Fruit fly (Drosophila melanogaster) whole organism, embryonic: ENCODE data around the gene CG8668.

Experiments
- BtbVII ChIP-seq: fragments of 200-800 bp; sonication (Bioruptor generic); optimal IDR thresholded peaks from 3 replicates; lab custom pipeline; 2017; ENCODE audit warnings: missing biosample characterization, mild to moderate bottlenecking, missing genetic modification characterization
- CG11723 ChIP-seq: fragments of 200-800 bp; sonication (Bioruptor generic); optimal IDR thresholded peaks from 2 replicates; lab custom pipeline; 2017; ENCODE audit warnings: missing biosample characterization, mild to moderate bottlenecking, missing genetic modification characterization
- CG12219 ChIP-seq: fragments of 200-800 bp; sonication (Bioruptor generic); optimal IDR thresholded peaks from 3 replicates; lab custom pipeline; 2018; ENCODE audit warnings: missing biosample characterization, mild to moderate bottlenecking, missing genetic modification characterization
- CG13775 ChIP-seq: fragments of 200-800 bp; sonication (Bioruptor generic); optimal IDR thresholded peaks from 3 replicates; lab custom pipeline; 2017; ENCODE audit warnings: missing biosample characterization, mild to moderate bottlenecking, missing genetic modification characterization
- CG14014 ChIP-seq: fragments of 200-800 bp; sonication (Bioruptor generic); IDR thresholded peaks from 2 replicates; pipeline ENCODE4 v1.3.6; 2022; ENCODE audit warnings: missing biosample characterization, missing genetic modification characterization
- CG15269 ChIP-seq: fragments of 200-800 bp; sonication (Bioruptor generic); optimal IDR thresholded peaks from 2 replicates; lab custom pipeline; 2018; ENCODE audit warnings: missing biosample characterization, mild to moderate bottlenecking, missing genetic modification characterization, moderate library complexity
- CG16815 ChIP-seq: fragments of 200-800 bp; sonication (Bioruptor generic); optimal IDR thresholded peaks from 3 replicates; lab custom pipeline; 2017; ENCODE audit warnings: missing biosample characterization, mild to moderate bottlenecking, missing genetic modification characterization
- CG18599 ChIP-seq: fragments of 200-800 bp; sonication (Bioruptor generic); optimal IDR thresholded peaks from 3 replicates; lab custom pipeline; 2017; ENCODE audit warnings: missing biosample characterization, missing genetic modification characterization, mild to moderate bottlenecking, moderate library complexity, missing genetic modification reagents
- CG2202 ChIP-seq: fragments of 200-800 bp; sonication (Bioruptor generic); optimal IDR thresholded peaks from 2 replicates; lab custom pipeline; 2018; ENCODE audit warnings: missing biosample characterization, mild to moderate bottlenecking, missing genetic modification characterization
- CG3281 ChIP-seq: fragments of 200-800 bp; sonication (Bioruptor generic); optimal IDR thresholded peaks from 3 replicates; lab custom pipeline; 2017; ENCODE audit warnings: missing biosample characterization, mild to moderate bottlenecking, missing genetic modification characterization
- CG33213 ChIP-seq: fragments of 200-800 bp; sonication (Bioruptor generic); optimal IDR thresholded peaks from 3 replicates; lab custom pipeline; 2016; ENCODE audit warnings: missing biosample characterization, missing genetic modification characterization
- CG33557 ChIP-seq: fragments of 200-800 bp; sonication (Bioruptor generic); optimal IDR thresholded peaks from 2 replicates; lab custom pipeline; 2019; ENCODE audit warnings: missing biosample characterization, mild to moderate bottlenecking, missing genetic modification characterization, moderate library complexity
- CG34422 ChIP-seq: fragments of 200-800 bp; sonication (Bioruptor generic); IDR thresholded peaks from 3 replicates; pipeline ENCODE4 v1.3.6; 2022; ENCODE audit warnings: missing biosample characterization, missing genetic modification characterization
- CG4328 ChIP-seq: fragments of 200-800 bp; sonication (Bioruptor generic); optimal IDR thresholded peaks from 3 replicates; lab custom pipeline; 2017; ENCODE audit warnings: missing biosample characterization, missing genetic modification reagents, missing genetic modification characterization
- CG5180 ChIP-seq: fragments of 200-800 bp; sonication (Bioruptor generic); optimal IDR thresholded peaks from 3 replicates; lab custom pipeline; 2017; ENCODE audit warnings: missing biosample characterization, missing genetic modification characterization, mild to moderate bottlenecking, moderate library complexity, missing genetic modification reagents
- CG6254 ChIP-seq: fragments of 200-800 bp; sonication (Bioruptor generic); optimal IDR thresholded peaks from 3 replicates; lab custom pipeline; 2017; ENCODE audit warnings: mild to moderate bottlenecking, missing biosample characterization, missing genetic modification reagents, missing genetic modification characterization
- CG6654 ChIP-seq: fragments of 200-800 bp; sonication (Bioruptor generic); optimal IDR thresholded peaks from 2 replicates; lab custom pipeline; 2017; ENCODE audit warnings: missing biosample characterization, mild to moderate bottlenecking, missing genetic modification characterization
- CG8388 ChIP-seq: fragments of 200-800 bp; sonication (Bioruptor generic); optimal IDR thresholded peaks from 2 replicates; lab custom pipeline; 2019; ENCODE audit warnings: missing biosample characterization, mild to moderate bottlenecking, missing genetic modification characterization, moderate library complexity
- CG9817 ChIP-seq: fragments of 200-800 bp; sonication (Bioruptor generic); optimal IDR thresholded peaks from 2 replicates; lab custom pipeline; 2018; ENCODE audit warnings: missing biosample characterization, mild to moderate bottlenecking, missing genetic modification characterization, moderate library complexity
- Chrac-16 ChIP-seq: fragments of 200-800 bp; sonication (Bioruptor generic); optimal IDR thresholded peaks from 3 replicates; lab custom pipeline; 2016; ENCODE audit warnings: missing biosample characterization, missing genetic modification characterization
- D ChIP-seq, 2 experiments: fragments of 200-800 bp in 1 of 2; fragments of >200 bp in 1 of 2; sonication (Bioruptor generic) in 1 of 2; optimal IDR thresholded peaks; 2 replicates in 1 of 2; 3 replicates in 1 of 2; lab custom pipeline; 2017; ENCODE audit warnings: mild to moderate bottlenecking in 1 of 2, missing biosample characterization in 1 of 2, missing genetic modification characterization in 1 of 2, missing genetic modification reagents in 1 of 2
- Eip74EF ChIP-seq, 2 experiments: fragments of 200-800 bp in 1 of 2; fragments of >200 bp in 1 of 2; sonication (Bioruptor generic) in 1 of 2; optimal IDR thresholded peaks; 2 replicates each; lab custom pipeline; 2017 to 2019; ENCODE audit warnings: missing biosample characterization in 2 of 2, missing genetic modification characterization in 2 of 2, mild to moderate bottlenecking in 1 of 2, moderate library complexity in 1 of 2
- Hey ChIP-seq: fragments of 200-800 bp; sonication (Bioruptor generic); optimal IDR thresholded peaks from 3 replicates; lab custom pipeline; 2018; ENCODE audit warnings: missing biosample characterization, mild to moderate bottlenecking, missing genetic modification characterization
- Jarid2 ChIP-seq: fragments of 200-800 bp; sonication (Bioruptor generic); optimal IDR thresholded peaks from 3 replicates; lab custom pipeline; 2017; ENCODE audit warnings: mild to moderate bottlenecking, missing biosample characterization, missing genetic modification reagents, missing genetic modification characterization
- Nf-YB ChIP-seq: fragments of 200-800 bp; sonication (Bioruptor generic); optimal IDR thresholded peaks from 3 replicates; lab custom pipeline; 2019; ENCODE audit warnings: missing biosample characterization, mild to moderate bottlenecking, missing genetic modification characterization, moderate library complexity
- Pdp1 ChIP-seq, 2 experiments: fragments of 200-800 bp; sonication (Bioruptor generic); optimal IDR thresholded peaks; 3 replicates each; lab custom pipeline; 2016; ENCODE audit warnings: missing biosample characterization in 2 of 2, missing genetic modification characterization in 2 of 2, mild to moderate bottlenecking in 1 of 2, moderate library complexity in 1 of 2
- aop ChIP-seq: fragments of 200-800 bp; sonication (Bioruptor generic); IDR thresholded peaks from 2 replicates; pipeline ENCODE4 v1.3.6; 2022; ENCODE audit warnings: missing biosample characterization, missing genetic modification characterization
- bab2 ChIP-seq: fragments of 200-800 bp; sonication (Bioruptor generic); optimal IDR thresholded peaks from 2 replicates; lab custom pipeline; 2016; ENCODE audit warnings: missing biosample characterization, missing genetic modification characterization
- cwo ChIP-seq: fragments of 200-800 bp; sonication (Bioruptor generic); optimal IDR thresholded peaks from 3 replicates; lab custom pipeline; 2017; ENCODE audit warnings: missing biosample characterization, missing genetic modification characterization, mild to moderate bottlenecking, moderate library complexity, missing genetic modification reagents
- dmrt11E ChIP-seq: fragments of 200-800 bp; sonication (Bioruptor generic); optimal IDR thresholded peaks from 3 replicates; lab custom pipeline; 2018; ENCODE audit warnings: missing biosample characterization, mild to moderate bottlenecking, missing genetic modification characterization, moderate library complexity
- dysf ChIP-seq: fragments of 200-800 bp; sonication (Bioruptor generic); IDR thresholded peaks from 3 replicates; pipeline ENCODE4 v1.3.6; 2022; ENCODE audit warnings: missing biosample characterization, missing genetic modification characterization
- fu2 ChIP-seq: fragments of 200-800 bp; sonication (Bioruptor generic); optimal IDR thresholded peaks from 2 replicates; lab custom pipeline; 2016; ENCODE audit warnings: missing biosample characterization, missing genetic modification characterization
- gce ChIP-seq: fragments of 200-800 bp; sonication (Bioruptor generic); IDR thresholded peaks from 3 replicates; pipeline ENCODE4 v1.3.6; 2022; ENCODE audit warnings: missing biosample characterization, missing genetic modification characterization
- gcm ChIP-seq: fragments of 200-800 bp; sonication (Bioruptor generic); optimal IDR thresholded peaks from 2 replicates; lab custom pipeline; 2019; ENCODE audit warnings: missing biosample characterization, mild to moderate bottlenecking, missing genetic modification characterization, moderate library complexity
- grau ChIP-seq: fragments of 200-800 bp; optimal IDR thresholded peaks from 3 replicates; lab custom pipeline; 2019; ENCODE audit warnings: missing biosample characterization, mild to moderate bottlenecking, missing genetic modification characterization, moderate library complexity
- gsb ChIP-seq: fragments of 200-800 bp; sonication (Bioruptor generic); IDR thresholded peaks from 2 replicates; pipeline ENCODE4 v1.3.6; 2022; ENCODE audit warnings: missing biosample characterization, missing genetic modification characterization
- hth ChIP-seq: fragments of >200 bp; optimal IDR thresholded peaks from 2 replicates; lab custom pipeline; 2017; ENCODE audit warnings: inconsistent platforms
- inv ChIP-seq: fragments of 200-800 bp; sonication (Bioruptor generic); IDR thresholded peaks from 2 replicates; pipeline ENCODE4 v1.3.6; 2022; ENCODE audit warnings: missing biosample characterization, missing genetic modification characterization; ENCODE audit not compliant: partially characterized antibody
- nau ChIP-seq: fragments of 200-800 bp; sonication (Bioruptor generic); optimal IDR thresholded peaks from 3 replicates; lab custom pipeline; 2017; ENCODE audit warnings: missing biosample characterization, mild to moderate bottlenecking, missing genetic modification characterization, missing genetic modification reagents
- oc ChIP-seq: fragments of 200-800 bp; sonication (Bioruptor generic); optimal IDR thresholded peaks from 2 replicates; lab custom pipeline; 2018; ENCODE audit warnings: missing biosample characterization, mild to moderate bottlenecking, missing genetic modification characterization, moderate library complexity
- otp ChIP-seq: fragments of 200-800 bp; sonication (Bioruptor generic); IDR thresholded peaks from 3 replicates; pipeline ENCODE4, ENCODE4 v1.3.6; 2022; ENCODE audit warnings: missing biosample characterization, missing genetic modification characterization
- pfk ChIP-seq: fragments of 200-800 bp; sonication (Bioruptor generic); optimal IDR thresholded peaks from 2 replicates; lab custom pipeline; 2018; ENCODE audit warnings: missing biosample characterization, mild to moderate bottlenecking, missing genetic modification characterization, moderate library complexity
- ro ChIP-seq: fragments of 200-800 bp; sonication (Bioruptor generic); IDR thresholded peaks from 2 replicates; pipeline ENCODE4 v1.3.6; 2022; ENCODE audit warnings: missing biosample characterization, missing genetic modification characterization
- run ChIP-seq: fragments of 200-800 bp; sonication (Bioruptor generic); optimal IDR thresholded peaks from 3 replicates; lab custom pipeline; 2018; ENCODE audit warnings: missing biosample characterization, mild to moderate bottlenecking, missing genetic modification characterization
- scrt ChIP-seq: fragments of 200-800 bp; sonication (Bioruptor generic); optimal IDR thresholded peaks from 2 replicates; lab custom pipeline; 2018; ENCODE audit warnings: missing biosample characterization, mild to moderate bottlenecking, missing genetic modification characterization, moderate library complexity
- sd ChIP-seq: fragments of 200-800 bp; sonication (Bioruptor generic); optimal IDR thresholded peaks from 3 replicates; lab custom pipeline; 2018; ENCODE audit warnings: missing biosample characterization, mild to moderate bottlenecking, missing genetic modification characterization, moderate library complexity
- vvl ChIP-seq: fragments of 200-800 bp; sonication (Bioruptor generic); IDR thresholded peaks from 2 replicates; pipeline ENCODE4 v1.3.6; 2022; ENCODE audit warnings: missing biosample characterization, missing genetic modification characterization
- z ChIP-seq: fragments of 200-800 bp; sonication (Bioruptor generic); IDR thresholded peaks from 3 replicates; pipeline ENCODE4 v1.3.6; 2022; ENCODE audit warnings: missing biosample characterization, missing genetic modification characterization

CG8668 gene

DNA sequence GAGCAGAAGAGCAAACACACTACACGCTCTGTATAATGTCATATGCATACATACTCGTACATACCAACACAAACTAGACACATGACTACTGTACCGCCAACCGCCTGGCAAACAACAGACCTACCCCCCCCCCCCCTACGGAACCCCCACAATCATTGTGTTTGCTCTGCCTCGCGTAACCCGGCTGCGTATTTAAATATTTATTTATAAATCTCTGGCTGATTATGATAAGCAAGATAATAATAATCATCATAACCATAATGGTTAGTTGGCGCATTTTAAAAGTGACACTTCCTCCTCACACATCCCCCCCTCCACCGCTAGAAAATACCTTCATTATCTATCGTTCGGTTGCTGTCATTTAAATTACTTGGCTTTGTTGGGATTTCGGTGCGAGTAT is 29.3 kb upstream of the CG8668 start (continued):
- peak; percentile 44; the same call in 1 of the 3 replicates for TF ChIP-seq dysf
- peak in 1 of 2 experiments; percentile 76 for TF ChIP-seq Eip74EF (GFP tag; optimal IDR thresholded peaks at IDR 0.05; lab: Kevin White, UChicago)
- no peak for TF ChIP-seq D (optimal IDR thresholded peaks at IDR 0.05; lab: Kevin White, UChicago)
- TF ChIP-seq D (GFP tag; optimal IDR thresholded peaks at IDR 0.05; lab: Kevin White, UChicago) = peak; percentile 28
- peak; percentile 63; the same call in 1 of the 3 replicates for TF ChIP-seq otp (GFP tag; lab: Robert Waterston, UW)
- TF ChIP-seq gsb = peak; percentile 49
- no peak for TF ChIP-seq aop (GFP tag; lab: Robert Waterston, UW)
- peak; percentile 45 for TF ChIP-seq pfk
- peak; percentile 32 for TF ChIP-seq run (tag; lab: Kevin White, UChicago)
- TF ChIP-seq CG11723 = peak; percentile 52
- TF ChIP-seq inv (GFP tag; lab: Robert Waterston, UW) = 0 out of 2 replicates have a peak, but pooled peaks have one; percentile 1
- peak; percentile 62 for TF ChIP-seq oc (tag; lab: Kevin White, UChicago)
- peak; percentile 71 for TF ChIP-seq CG4328 (GFP tag; lab: Kevin White, UChicago)
- no peak for TF ChIP-seq z (GFP tag; lab: Robert Waterston, UW)
- peak; percentile 17 for TF ChIP-seq CG6654 (GFP tag; lab: Kevin White, UChicago)
- TF ChIP-seq gcm (GFP tag; lab: Kevin White, UChicago) = peak; percentile 58
- TF ChIP-seq Nf-YB (GFP tag; lab: Kevin White, UChicago) = peak; percentile 26
- no peak for TF ChIP-seq CG33213 (GFP tag; lab: Kevin White, UChicago)
- 0 out of 3 replicates have a peak, but pooled peaks have one; percentile 36 for TF ChIP-seq CG34422 (GFP tag; lab: Robert Waterston, UW)
- peak; percentile 30 for TF ChIP-seq CG2202 (tag; lab: Kevin White, UChicago)
- TF ChIP-seq hth (lab: Kevin White, UChicago) = no peak
- TF ChIP-seq CG6254 = peak; percentile 7
- TF ChIP-seq Chrac-16 = no peak
- TF ChIP-seq cwo (GFP tag; lab: Kevin White, UChicago) = peak; percentile 79
- peak; percentile 39 for TF ChIP-seq vvl
- TF ChIP-seq CG8388 = peak; percentile 3
- TF ChIP-seq ro (GFP tag; lab: Robert Waterston, UW) = no peak
- peak; percentile 12 for TF ChIP-seq CG13775 (GFP tag; lab: Kevin White, UChicago)
- TF ChIP-seq Jarid2 (GFP tag; lab: Kevin White, UChicago) = peak; percentile 39
- TF ChIP-seq BtbVII (GFP tag; lab: Kevin White, UChicago) = peak; percentile 82
- peak; percentile 5 for TF ChIP-seq CG33557 (GFP tag; lab: Kevin White, UChicago)
- TF ChIP-seq fu2 (GFP tag; lab: Kevin White, UChicago) = no peak
- TF ChIP-seq CG15269 (tag; lab: Kevin White, UChicago) = peak; percentile 35
- TF ChIP-seq Pdp1 (GFP tag; optimal IDR thresholded peaks at IDR 0.05; lab: Kevin White, UChicago) = no peak
- TF ChIP-seq CG12219 (GFP tag; lab: Kevin White, UChicago) = peak; percentile 26
- TF ChIP-seq grau (tag; lab: Kevin White, UChicago) = peak; percentile 32
- TF ChIP-seq CG14014 (GFP tag; lab: Robert Waterston, UW) = peak; percentile 56; the same call in 1 of the 2 replicates
- 0 out of 3 replicates have a peak, but pooled peaks have one; percentile 20 for TF ChIP-seq gce (GFP tag; lab: Robert Waterston, UW)
- no peak for TF ChIP-seq bab2 (GFP tag; lab: Kevin White, UChicago)
- TF ChIP-seq scrt = peak; percentile 60
- TF ChIP-seq dmrt11E (tag; lab: Kevin White, UChicago) = peak; percentile 18
- TF ChIP-seq CG9817 (tag; lab: Kevin White, UChicago) = peak; percentile 45
- TF ChIP-seq sd (tag; lab: Kevin White, UChicago) = peak; percentile 87
- no peak for TF ChIP-seq CG16815 (GFP tag; lab: Kevin White, UChicago)
- TF ChIP-seq CG3281 = peak; percentile 73
- TF ChIP-seq nau (GFP tag; lab: Kevin White, UChicago) = peak; percentile 82
- TF ChIP-seq CG5180 (GFP tag; lab: Kevin White, UChicago) = peak; percentile 67
- peak; percentile 53 for TF ChIP-seq Hey (tag; lab: Kevin White, UChicago)
- peak; percentile 77 for TF ChIP-seq CG18599
